Worm (Caenorhabditis elegans) whole organism, L3 larva: Measurements from ENCODE around the gene H38K22.7.

Experiments used
- R02D3.7 ChIP-seq: fragments of 150-350 bp; optimal IDR thresholded peaks from 2 replicates; lab custom pipeline; 2014; ENCODE audit warnings: missing biosample characterization, missing genetic modification characterization
- ZK546.5 ChIP-seq: sonication (generic microtip); optimal IDR thresholded peaks from 2 replicates; lab custom pipeline; 2017; ENCODE audit warnings: missing biosample characterization, missing genetic modification characterization
- ama-1 ChIP-seq: fragments of 150-350 bp; optimal IDR thresholded peaks from 2 replicates; lab custom pipeline; 2018
- ceh-82 ChIP-seq: fragments of 150-350 bp; optimal IDR thresholded peaks from 2 replicates; lab custom pipeline; 2014; ENCODE audit warnings: missing biosample characterization, missing genetic modification characterization
- elt-3 ChIP-seq, 3 experiments: fragments of 150-350 bp in 1 of 3; sonication (generic microtip) in 2 of 3; optimal IDR thresholded peaks; 2 replicates in 2 of 3; 4 replicates in 1 of 3; lab custom pipeline; 2014 to 2017; ENCODE audit warnings: missing biosample characterization in 3 of 3, missing genetic modification characterization in 3 of 3
- fos-1 ChIP-seq: fragments of 150-350 bp; optimal IDR thresholded peaks from 2 replicates; lab custom pipeline; 2014; ENCODE audit warnings: missing biosample characterization, missing genetic modification characterization
- jun-1 ChIP-seq: fragments of 150-350 bp; optimal IDR thresholded peaks from 2 replicates; lab custom pipeline; 2014; ENCODE audit warnings: missing biosample characterization, missing genetic modification reagents, missing genetic modification characterization
- lin-15B ChIP-seq: fragments of 150-350 bp; optimal IDR thresholded peaks from 2 replicates; lab custom pipeline; 2014; ENCODE audit warnings: missing biosample characterization, missing genetic modification characterization
- nhr-11 ChIP-seq: fragments of 150-350 bp; optimal IDR thresholded peaks from 2 replicates; lab custom pipeline; 2014; ENCODE audit warnings: missing biosample characterization, missing genetic modification characterization
- nhr-28 ChIP-seq: fragments of 150-350 bp; optimal IDR thresholded peaks from 2 replicates; lab custom pipeline; 2014; ENCODE audit warnings: missing biosample characterization, missing genetic modification characterization
- tbx-2 ChIP-seq: sonication (generic microtip); optimal IDR thresholded peaks from 2 replicates; lab custom pipeline; 2016; ENCODE audit warnings: mild to moderate bottlenecking, missing genetic modification characterization, missing compliant biosample characterization
- unc-62 ChIP-seq: fragments of 150-350 bp; sonication (generic microtip); optimal IDR thresholded peaks from 4 replicates; lab custom pipeline; 2014; ENCODE audit warnings: missing biosample characterization, missing genetic modification reagents, missing genetic modification characterization
- ztf-4 ChIP-seq: fragments of 150-350 bp; optimal IDR thresholded peaks from 2 replicates; lab custom pipeline; 2014; ENCODE audit warnings: missing biosample characterization, missing genetic modification characterization

ce11 chrIII:4356384-4356783 is 34.9 kb downstream of the H38K22.7 start, which contains the start of gene mnp-1:
- no peak for TF ChIP-seq nhr-11 (tag; lab: Kevin White, UChicago)
- no peak for TF ChIP-seq nhr-28 (tag; lab: Kevin White, UChicago)
- no peak for TF ChIP-seq ztf-4
- no peak for TF ChIP-seq fos-1 (tag; lab: Kevin White, UChicago)
- no peak for TF ChIP-seq ceh-82
- TF ChIP-seq ZK546.5 (tag; lab: Kevin White, UChicago) = no peak
- no peak for TF ChIP-seq lin-15B (tag; lab: Kevin White, UChicago)
- TF ChIP-seq unc-62 (GFP tag; lab: Kevin White, UChicago) = no peak
- no peak for TF ChIP-seq tbx-2 (tag; lab: Kevin White, UChicago)
- TF ChIP-seq ama-1 = no peak
- TF ChIP-seq R02D3.7 = no peak
- no peak for TF ChIP-seq jun-1
- TF ChIP-seq elt-3 (tag; optimal IDR thresholded peaks at IDR 0.05; lab: Kevin White, UChicago) = no peak
